Worm (Caenorhabditis elegans) whole organism, L4/young adult: ENCODE measurements around the gene unc-93.

ENCODE experiments used
- W03F9.2 ChIP-seq: fragments of 150-350 bp; optimal IDR thresholded peaks from 2 replicates; lab custom pipeline; 2014; ENCODE audit warnings: missing biosample characterization, missing genetic modification characterization
- dao-5 ChIP-seq: sonication (generic microtip); optimal IDR thresholded peaks from 2 replicates; lab custom pipeline; 2016; ENCODE audit warnings: missing genotype, missing genetic modification characterization, moderate library complexity, missing compliant biosample characterization
- him-1 ChIP-seq: sonication (generic microtip); optimal IDR thresholded peaks from 2 replicates; lab custom pipeline; 2016; ENCODE audit warnings: missing genotype, missing genetic modification reagents, missing genetic modification characterization, missing compliant biosample characterization

unc-93 gene

ce11 chrIII:3644075-3644474 is at the start of gene unc-93:
Gene unc-93, plus strand, starts transcription at chrIII:3644375.
- TF ChIP-seq him-1 (tag; lab: Kevin White, UChicago): no peak
- no peak for TF ChIP-seq dao-5 (tag; lab: Kevin White, UChicago)
- no peak for TF ChIP-seq W03F9.2 (tag; lab: Kevin White, UChicago)

DNA sequence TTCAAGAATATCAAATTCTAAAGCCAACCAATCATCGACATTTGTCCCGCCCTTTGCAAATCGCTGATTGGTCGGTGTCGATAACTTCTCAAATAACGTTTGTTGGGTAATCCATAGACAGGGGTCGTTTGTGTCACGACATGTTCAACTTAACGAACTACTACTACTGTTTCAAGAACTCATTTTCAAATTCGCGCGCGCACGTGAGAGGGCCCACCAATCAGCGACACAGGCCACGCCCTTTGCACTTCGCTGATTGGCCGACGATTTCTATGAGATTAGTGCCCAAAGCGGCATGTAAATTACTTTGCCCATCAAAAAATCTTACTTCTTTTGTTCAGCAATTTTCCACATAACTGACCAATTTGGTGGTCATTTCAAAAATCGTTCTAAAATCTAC is 49.5 kb upstream of the unc-93 start:
- TF ChIP-seq W03F9.2 (tag; lab: Kevin White, UChicago) (no peak), dao-5 (tag; lab: Kevin White, UChicago) (no peak), him-1 (tag; lab: Kevin White, UChicago) (no peak)

- TF ChIP-seq dao-5 (tag; lab: Kevin White, UChicago): no peak
- TF ChIP-seq him-1 (tag; lab: Kevin White, UChicago): no peak
- no peak for TF ChIP-seq W03F9.2 (tag; lab: Kevin White, UChicago)
Observed at ce11 chrIII:3601271-3601670, 42.9 kb upstream of the unc-93 start.

DNA sequence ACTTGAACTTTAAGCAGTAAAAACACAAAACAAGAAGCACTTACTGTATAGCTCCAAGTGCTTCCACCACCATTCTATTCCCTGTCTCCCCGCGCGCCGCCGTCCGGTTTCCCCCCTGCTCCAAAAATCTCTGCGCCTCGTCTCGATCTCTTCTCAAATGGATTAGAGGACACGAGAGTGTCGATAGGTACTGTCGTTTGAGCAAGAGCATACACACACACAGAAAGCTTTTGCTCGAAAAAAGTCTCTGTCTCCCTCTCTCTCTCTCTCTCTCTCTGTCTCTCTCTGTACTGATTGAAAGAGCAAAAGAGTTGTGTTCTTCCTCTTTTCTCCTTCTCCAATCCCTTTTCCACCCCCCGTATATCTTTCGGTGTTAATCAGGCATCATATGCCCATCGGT is 38.5 kb upstream of the unc-93 start:
- TF ChIP-seq dao-5 (tag; lab: Kevin White, UChicago) (no peak), him-1 (tag; lab: Kevin White, UChicago) (no peak), W03F9.2 (tag; lab: Kevin White, UChicago) (no peak)

DNA sequence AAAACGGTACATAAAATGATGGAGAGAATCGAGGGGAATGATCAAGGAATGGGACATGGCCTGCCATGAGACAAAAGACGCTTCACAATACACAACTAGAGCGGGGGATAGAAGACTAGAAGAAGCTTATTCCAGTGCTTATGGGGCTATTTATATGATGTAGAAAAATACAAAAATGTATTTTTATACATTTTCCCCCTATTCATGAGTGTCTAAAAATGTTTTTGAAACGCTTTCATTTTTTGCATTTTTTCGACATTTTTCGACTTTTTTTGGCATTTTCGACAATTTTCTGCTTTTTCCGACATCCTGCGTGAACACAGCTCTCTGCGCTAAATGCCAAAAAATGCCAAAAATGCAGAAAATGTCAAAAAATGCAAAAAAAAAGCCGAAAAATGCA is 31.8 kb upstream of the unc-93 start:
- peak; percentile 8 for TF ChIP-seq him-1 (tag; lab: Kevin White, UChicago)
- TF ChIP-seq dao-5 (tag; lab: Kevin White, UChicago): no peak
- no peak for TF ChIP-seq W03F9.2 (tag; lab: Kevin White, UChicago)

- TF ChIP-seq dao-5 (tag; lab: Kevin White, UChicago) (no peak), him-1 (tag; lab: Kevin White, UChicago) (no peak), W03F9.2 (tag; lab: Kevin White, UChicago) (no peak)
Observed at ce11 chrIII:3612882-3613479, 31.2 kb upstream of the unc-93 start.

DNA sequence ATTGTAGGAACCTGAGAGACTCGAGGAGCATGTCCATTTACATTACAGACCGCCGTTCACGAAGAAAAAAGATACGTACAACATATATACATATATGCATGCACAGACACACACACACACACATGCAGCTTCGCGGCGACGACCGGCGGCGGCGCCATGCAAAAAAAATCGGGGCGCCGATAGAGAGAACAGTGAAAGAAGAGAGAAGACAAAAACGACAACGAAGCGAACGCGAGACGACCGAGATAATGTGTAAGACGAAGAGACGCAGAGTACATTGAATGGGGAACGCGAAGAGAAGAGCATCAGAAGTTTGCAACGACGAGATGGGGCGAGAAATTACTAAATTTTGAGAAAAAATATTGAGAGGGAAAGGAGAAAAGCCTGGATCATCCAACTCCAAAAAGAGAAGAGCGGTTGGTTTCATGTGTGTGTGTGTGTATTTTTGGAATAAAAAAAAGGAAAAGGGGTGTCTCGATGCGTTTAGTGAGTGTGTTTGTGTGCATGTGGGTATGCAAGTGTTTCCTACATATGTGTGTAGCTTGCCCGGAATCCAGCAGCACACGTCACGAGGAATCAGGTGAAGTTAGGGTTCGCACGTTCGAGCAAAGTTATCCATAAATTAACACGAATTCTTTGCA is 24.4 kb upstream of the unc-93 start:
- TF ChIP-seq W03F9.2 (tag; lab: Kevin White, UChicago) (peak; percentile 13), dao-5 (tag; lab: Kevin White, UChicago) (no peak), him-1 (tag; lab: Kevin White, UChicago) (no peak)

ce11 chrIII:3620652-3621051 is 23.5 kb upstream of the unc-93 start:
- TF ChIP-seq W03F9.2 (tag; lab: Kevin White, UChicago) (no peak), dao-5 (tag; lab: Kevin White, UChicago) (no peak), him-1 (tag; lab: Kevin White, UChicago) (no peak)

- no peak for TF ChIP-seq him-1 (tag; lab: Kevin White, UChicago)
Observed at ce11 chrIII:3621211-3621897, 22.8 kb upstream of the unc-93 start.

DNA sequence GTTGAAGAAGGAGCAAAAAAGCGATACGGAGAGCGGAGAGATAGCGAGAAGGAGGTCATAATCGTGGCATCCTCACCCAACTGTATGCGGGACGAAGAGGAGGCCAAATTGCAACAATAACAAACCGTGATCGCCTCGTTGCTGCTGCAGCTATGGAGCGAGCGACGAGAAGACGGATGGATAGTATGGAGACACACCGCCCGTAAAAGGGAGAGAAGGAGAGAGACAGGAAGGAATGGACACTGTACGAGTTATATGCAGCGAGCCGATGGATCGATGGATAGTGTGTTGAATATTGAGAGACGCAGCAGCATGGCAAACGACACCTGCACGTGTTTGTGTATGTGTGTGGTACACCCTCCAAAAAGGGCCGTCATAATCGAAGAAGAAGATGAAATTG is 20.4 kb upstream of the unc-93 start:
- TF ChIP-seq dao-5 (tag; lab: Kevin White, UChicago): no peak
- TF ChIP-seq him-1 (tag; lab: Kevin White, UChicago): no peak
- TF ChIP-seq W03F9.2 (tag; lab: Kevin White, UChicago): no peak

DNA sequence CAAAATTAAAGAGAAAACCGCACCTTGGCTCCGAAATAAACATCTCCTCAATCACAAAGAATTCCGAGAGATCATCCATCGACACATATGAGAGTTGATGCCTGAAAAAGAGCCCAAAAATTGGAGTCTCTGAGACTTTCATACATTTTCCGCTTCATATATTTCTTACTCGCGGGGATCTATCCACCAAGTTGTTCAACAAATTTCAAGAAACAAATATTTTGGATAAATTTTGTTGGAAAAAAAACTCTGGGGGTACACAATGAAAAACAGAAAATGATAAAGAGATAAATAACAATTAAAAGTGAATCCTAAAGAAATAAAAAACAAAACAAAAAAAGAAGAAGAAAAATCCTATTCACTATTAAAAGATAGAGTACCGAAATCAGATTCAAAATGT is 17.1 kb upstream of the unc-93 start, which contains the start of gene sel-8:
Gene sel-8 (minus strand): TSS at position 101 of the 400 bp plus-strand sequence.
- TF ChIP-seq him-1 (tag; lab: Kevin White, UChicago): no peak
- TF ChIP-seq W03F9.2 (tag; lab: Kevin White, UChicago): no peak
- no peak for TF ChIP-seq dao-5 (tag; lab: Kevin White, UChicago)

DNA sequence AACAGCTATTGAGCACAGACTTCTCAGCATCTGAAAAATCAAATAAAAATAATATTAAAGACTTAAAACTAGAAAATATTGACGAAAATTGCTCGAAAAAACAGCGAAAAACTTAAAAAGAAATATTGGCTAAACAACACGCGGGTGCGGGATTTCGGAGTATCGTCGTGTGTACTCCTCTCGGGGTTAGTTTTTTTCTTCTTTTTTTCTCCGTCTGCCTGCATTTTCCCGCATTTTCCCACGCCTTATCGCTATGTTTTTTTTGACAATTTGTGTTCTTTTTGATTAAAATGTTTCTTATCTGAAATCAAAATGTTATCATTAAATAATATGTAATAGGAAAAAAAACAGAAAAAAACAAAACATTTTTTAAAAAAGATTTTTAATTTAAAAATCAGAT is 13.8 kb upstream of the unc-93 start, which contains the start of gene mrps-31:
Gene mrps-31 (minus strand): TSS at position 36 of the 400 bp plus-strand sequence.
- TF ChIP-seq dao-5 (tag; lab: Kevin White, UChicago): no peak
- peak; percentile 73 for TF ChIP-seq W03F9.2 (tag; lab: Kevin White, UChicago)

- TF ChIP-seq dao-5 (tag; lab: Kevin White, UChicago) (no peak), W03F9.2 (tag; lab: Kevin White, UChicago) (no peak), him-1 (tag; lab: Kevin White, UChicago) (no peak)
Observed at ce11 chrIII:3632379-3632778, 11.8 kb upstream of the unc-93 start.
